Fruit fly (Drosophila melanogaster) whole organism, embryonic: ENCODE results near the gene ea.

Experiments
- Adf1 ChIP-seq: fragments of 200-800 bp; sonication (Bioruptor generic); IDR thresholded peaks from 2 replicates; pipeline ENCODE4 v1.3.6; 2022; ENCODE audit warnings: missing biosample characterization, missing genetic modification characterization
- Awh ChIP-seq: fragments of 200-800 bp; sonication (Bioruptor generic); IDR thresholded peaks from 2 replicates; pipeline ENCODE4, ENCODE4 v1.3.6; 2022; ENCODE audit warnings: missing biosample characterization, missing genetic modification characterization
- B-H1 ChIP-seq: fragments of 200-800 bp; sonication (Bioruptor generic); IDR thresholded peaks from 3 replicates; pipeline ENCODE4 v1.3.6; 2022; ENCODE audit warnings: missing biosample characterization, missing genetic modification characterization
- Blimp-1 ChIP-seq: fragments of 200-800 bp; sonication (Bioruptor generic); optimal IDR thresholded peaks from 3 replicates; lab custom pipeline; 2018; ENCODE audit warnings: missing biosample characterization, missing genetic modification characterization, mild to moderate bottlenecking, moderate library complexity, missing genetic modification reagents
- CG10543 ChIP-seq: fragments of 200-800 bp; sonication (Bioruptor generic); optimal IDR thresholded peaks from 3 replicates; lab custom pipeline; 2017; ENCODE audit warnings: missing biosample characterization, mild to moderate bottlenecking, missing genetic modification characterization, moderate library complexity
- CG11398 ChIP-seq: fragments of 200-800 bp; sonication (Bioruptor generic); optimal IDR thresholded peaks from 2 replicates; lab custom pipeline; 2016; ENCODE audit warnings: missing biosample characterization, missing genetic modification characterization
- CG12155 ChIP-seq: fragments of 200-800 bp; sonication (Bioruptor generic); optimal IDR thresholded peaks from 3 replicates; lab custom pipeline; 2016; ENCODE audit warnings: missing biosample characterization, missing genetic modification characterization
- CG14667 ChIP-seq: fragments of 200-800 bp; sonication (Bioruptor generic); IDR thresholded peaks from 2 replicates; pipeline ENCODE4 v1.3.6; 2022; ENCODE audit warnings: missing biosample characterization, missing genetic modification characterization
- CG15479 ChIP-seq: fragments of 200-800 bp; sonication (Bioruptor generic); optimal IDR thresholded peaks from 3 replicates; lab custom pipeline; 2019; ENCODE audit warnings: missing biosample characterization, mild to moderate bottlenecking, missing genetic modification characterization, moderate library complexity
- CG16863 ChIP-seq: fragments of 200-800 bp; sonication (Bioruptor generic); optimal IDR thresholded peaks from 3 replicates; lab custom pipeline; 2016; ENCODE audit warnings: missing biosample characterization, missing genetic modification characterization
- CG17328 ChIP-seq: fragments of 200-800 bp; sonication (Bioruptor generic); IDR thresholded peaks from 2 replicates; pipeline ENCODE4 v1.3.6; 2022; ENCODE audit warnings: missing biosample characterization, missing genetic modification characterization
- CG17361 ChIP-seq: fragments of 200-800 bp; sonication (Bioruptor generic); IDR thresholded peaks from 3 replicates; pipeline ENCODE4 v1.3.6; 2022; ENCODE audit warnings: missing biosample characterization, missing genetic modification characterization
- CG1832 ChIP-seq: fragments of 200-800 bp; sonication (Bioruptor generic); optimal IDR thresholded peaks from 2 replicates; lab custom pipeline; 2017; ENCODE audit warnings: missing biosample characterization, mild to moderate bottlenecking, missing genetic modification characterization, inconsistent platforms
- CG2199 ChIP-seq: fragments of 200-800 bp; sonication (Bioruptor generic); IDR thresholded peaks from 3 replicates; pipeline ENCODE4 v1.3.6; 2022; ENCODE audit warnings: missing biosample characterization, missing genetic modification characterization
- CG31388 ChIP-seq: fragments of 200-800 bp; sonication (Bioruptor generic); optimal IDR thresholded peaks from 2 replicates; lab custom pipeline; 2016; ENCODE audit warnings: missing biosample characterization, missing genetic modification characterization
- CG31441 ChIP-seq: fragments of 200-800 bp; sonication (Bioruptor generic); IDR thresholded peaks from 2 replicates; pipeline ENCODE4 v1.3.6; 2022; ENCODE audit warnings: missing biosample characterization, missing genetic modification characterization
- CG32767 ChIP-seq: fragments of 200-800 bp; sonication (Bioruptor generic); IDR thresholded peaks from 2 replicates; pipeline ENCODE4 v1.3.6; 2022; ENCODE audit warnings: missing biosample characterization, missing genetic modification characterization
- CG33213 ChIP-seq: fragments of 200-800 bp; sonication (Bioruptor generic); optimal IDR thresholded peaks from 3 replicates; lab custom pipeline; 2016; ENCODE audit warnings: missing biosample characterization, missing genetic modification characterization
- CG34224 ChIP-seq: fragments of 200-800 bp; sonication (Bioruptor generic); IDR thresholded peaks from 3 replicates; pipeline ENCODE4 v1.3.6; 2022; ENCODE audit warnings: missing biosample characterization, missing genetic modification characterization; ENCODE audit not compliant: partially characterized antibody
- CG6791 ChIP-seq: fragments of 200-800 bp; sonication (Bioruptor generic); IDR thresholded peaks from 3 replicates; pipeline ENCODE4 v1.3.6; 2022; ENCODE audit warnings: missing biosample characterization, missing genetic modification characterization; ENCODE audit not compliant: partially characterized antibody
- CG7271 ChIP-seq: fragments of 200-800 bp; sonication (Bioruptor generic); optimal IDR thresholded peaks from 2 replicates; lab custom pipeline; 2018; ENCODE audit warnings: missing biosample characterization, mild to moderate bottlenecking, missing genetic modification characterization, moderate library complexity
- CG8765 ChIP-seq: fragments of 200-800 bp; sonication (Bioruptor generic); IDR thresholded peaks from 2 replicates; pipeline ENCODE4 v1.3.6; 2022; ENCODE audit warnings: missing biosample characterization, missing genetic modification characterization
- CG9609 ChIP-seq: fragments of 200-800 bp; sonication (Bioruptor generic); optimal IDR thresholded peaks from 3 replicates; lab custom pipeline; 2016; ENCODE audit warnings: missing biosample characterization, missing genetic modification characterization
- CoRest ChIP-seq: fragments of 200-800 bp; sonication (Bioruptor generic); optimal IDR thresholded peaks from 3 replicates; lab custom pipeline; 2018; ENCODE audit warnings: missing biosample characterization, mild to moderate bottlenecking, missing genetic modification characterization, moderate library complexity
- Dbx ChIP-seq: fragments of 200-800 bp; sonication (Bioruptor generic); IDR thresholded peaks from 3 replicates; pipeline ENCODE4 v1.3.6; 2022; ENCODE audit warnings: missing biosample characterization, missing genetic modification characterization
- Dp ChIP-seq: fragments of 200-800 bp; sonication (Bioruptor generic); optimal IDR thresholded peaks from 2 replicates; lab custom pipeline; 2018; ENCODE audit warnings: missing biosample characterization, mild to moderate bottlenecking, missing genetic modification characterization, moderate library complexity
- E2f2 ChIP-seq: fragments of 200-800 bp; sonication (Bioruptor generic); IDR thresholded peaks from 2 replicates; pipeline ENCODE4 v1.3.6; 2022; ENCODE audit warnings: missing biosample characterization, missing genetic modification characterization
- Fer2 ChIP-seq: fragments of 200-800 bp; sonication (Bioruptor generic); optimal IDR thresholded peaks from 2 replicates; lab custom pipeline; 2018; ENCODE audit warnings: missing biosample characterization, mild to moderate bottlenecking, missing genetic modification characterization, moderate library complexity
- GATAe ChIP-seq: fragments of 200-800 bp; sonication (Bioruptor generic); conservative IDR thresholded peaks from 2 replicates; pipeline ENCODE4 v1.3.6; 2022; ENCODE audit warnings: missing biosample characterization, missing genetic modification characterization
- HLH54F ChIP-seq: fragments of 200-800 bp; sonication (Bioruptor generic); optimal IDR thresholded peaks from 3 replicates; lab custom pipeline; 2016; ENCODE audit warnings: missing biosample characterization, missing genetic modification characterization
- Jarid2 ChIP-seq: fragments of 200-800 bp; sonication (Bioruptor generic); optimal IDR thresholded peaks from 3 replicates; lab custom pipeline; 2017; ENCODE audit warnings: mild to moderate bottlenecking, missing biosample characterization, missing genetic modification reagents, missing genetic modification characterization
- Side ChIP-seq: fragments of 200-800 bp; sonication (Bioruptor generic); optimal IDR thresholded peaks from 2 replicates; lab custom pipeline; 2016; ENCODE audit warnings: missing biosample characterization, missing genetic modification characterization
- Xrp1 ChIP-seq: fragments of 200-800 bp; sonication (Bioruptor generic); IDR thresholded peaks from 2 replicates; pipeline ENCODE4 v1.3.6; 2022; ENCODE audit warnings: missing biosample characterization, missing genetic modification characterization
- al ChIP-seq: fragments of 200-800 bp; sonication (Bioruptor generic); IDR thresholded peaks from 2 replicates; pipeline ENCODE4 v1.3.6; 2022; ENCODE audit warnings: missing biosample characterization, missing genetic modification characterization
- amos ChIP-seq: fragments of 200-800 bp; sonication (Bioruptor generic); IDR thresholded peaks from 2 replicates; pipeline ENCODE4 v1.3.6; 2022; ENCODE audit warnings: missing biosample characterization, missing genetic modification characterization; ENCODE audit not compliant: partially characterized antibody
- aop ChIP-seq: fragments of 200-800 bp; sonication (Bioruptor generic); IDR thresholded peaks from 2 replicates; pipeline ENCODE4 v1.3.6; 2022; ENCODE audit warnings: missing biosample characterization, missing genetic modification characterization
- cas ChIP-seq: fragments of 200-800 bp; sonication (Bioruptor generic); IDR thresholded peaks from 2 replicates; pipeline ENCODE4 v1.3.6; 2022; ENCODE audit warnings: missing biosample characterization, missing genetic modification characterization
- caup ChIP-seq: fragments of 200-800 bp; sonication (Bioruptor generic); optimal IDR thresholded peaks from 3 replicates; lab custom pipeline; 2017; ENCODE audit warnings: missing biosample characterization, mild to moderate bottlenecking, missing genetic modification characterization, moderate library complexity; ENCODE audit not compliant: severe bottlenecking
- fd64A ChIP-seq: fragments of 200-800 bp; sonication (Bioruptor generic); optimal IDR thresholded peaks from 3 replicates; lab custom pipeline; 2018; ENCODE audit warnings: missing biosample characterization, mild to moderate bottlenecking, missing genetic modification characterization
- gcm2 ChIP-seq: fragments of 200-800 bp; sonication (Bioruptor generic); optimal IDR thresholded peaks from 2 replicates; lab custom pipeline; 2016; ENCODE audit warnings: missing biosample characterization, missing genetic modification characterization
- knrl ChIP-seq: fragments of 200-800 bp; sonication (Bioruptor generic); IDR thresholded peaks from 3 replicates; pipeline ENCODE4 v1.3.6; 2022; ENCODE audit warnings: missing biosample characterization, missing genetic modification characterization; ENCODE audit not compliant: partially characterized antibody
- nom ChIP-seq: fragments of 200-800 bp; sonication (Bioruptor generic); optimal IDR thresholded peaks from 2 replicates; lab custom pipeline; 2017; ENCODE audit warnings: missing biosample characterization, missing genetic modification characterization, mild to moderate bottlenecking, moderate library complexity, missing genetic modification reagents
- pzg ChIP-seq: fragments of 200-800 bp; sonication (Bioruptor generic); optimal IDR thresholded peaks from 3 replicates; lab custom pipeline; 2018; ENCODE audit warnings: missing biosample characterization, mild to moderate bottlenecking, missing genetic modification characterization, moderate library complexity
- sens-2 ChIP-seq: fragments of 200-800 bp; sonication (Bioruptor generic); IDR thresholded peaks from 2 replicates; pipeline ENCODE4 v1.3.6; 2022; ENCODE audit warnings: missing biosample characterization, missing genetic modification characterization
- tll ChIP-seq, 2 experiments: fragments of 200-800 bp in 1 of 2; fragments of >200 bp in 1 of 2; sonication (Bioruptor generic) in 1 of 2; optimal IDR thresholded peaks; 2 replicates each; lab custom pipeline; 2017 to 2019; ENCODE audit warnings: missing biosample characterization in 2 of 2, missing genetic modification characterization in 2 of 2, mild to moderate bottlenecking in 1 of 2, moderate library complexity in 1 of 2
- trh ChIP-seq: fragments of 200-800 bp; sonication (Bioruptor generic); optimal IDR thresholded peaks from 2 replicates; lab custom pipeline; 2016; ENCODE audit warnings: missing biosample characterization, missing genetic modification characterization
- twi ChIP-seq: fragments of 200-800 bp; optimal IDR thresholded peaks from 2 replicates; lab custom pipeline; 2019; ENCODE audit warnings: missing biosample characterization, mild to moderate bottlenecking, missing genetic modification characterization, moderate library complexity
- zen2 ChIP-seq: fragments of 200-800 bp; sonication (Bioruptor generic); IDR thresholded peaks from 3 replicates; pipeline ENCODE4 v1.3.6; 2022; ENCODE audit warnings: missing biosample characterization, missing genetic modification characterization; ENCODE audit not compliant: partially characterized antibody

The ea gene

dm6 chr3R:15319912-15320746, 8.4 kb upstream of the ea start, which contains the start of the genes CG6276 and CG44040 (continued):
- TF ChIP-seq caup (GFP tag; lab: Kevin White, UChicago) (peak; percentile 60), CG1832 (GFP tag; lab: Kevin White, UChicago) (no peak), aop (GFP tag; lab: Robert Waterston, UW) (peak; percentile 23; the same call in 1 of the 2 replicates), CG32767 (GFP tag; lab: Robert Waterston, UW) (no peak), Awh (peak; percentile 39; the same call in 1 of the 2 replicates), CG16863 (GFP tag; lab: Kevin White, UChicago) (peak; percentile 9), Dp (GFP tag; lab: Kevin White, UChicago) (peak; percentile 21), HLH54F (GFP tag; lab: Kevin White, UChicago) (peak; percentile 21), pzg (peak; percentile 28), cas (GFP tag; lab: Robert Waterston, UW) (no peak), CG6791 (GFP tag; lab: Robert Waterston, UW) (no peak), gcm2 (no peak), E2f2 (no peak), GATAe (GFP tag; lab: Robert Waterston, UW) (no peak), knrl (GFP tag; lab: Robert Waterston, UW) (no peak), Blimp-1 (GFP tag; lab: Kevin White, UChicago) (peak; percentile 13), Xrp1 (GFP tag; lab: Robert Waterston, UW) (peak; percentile 52; the same call in 1 of the 2 replicates), Side (GFP tag; lab: Kevin White, UChicago) (peak; percentile 6), CG34224 (GFP tag; lab: Robert Waterston, UW) (no peak), CG31388 (GFP tag; lab: Kevin White, UChicago) (no peak), CG2199 (GFP tag; lab: Robert Waterston, UW) (no peak), nom (GFP tag; lab: Kevin White, UChicago) (peak; percentile 15), tll (GFP tag; optimal IDR thresholded peaks at IDR 0.05; lab: Kevin White, UChicago) (no peak), sens-2 (GFP tag; lab: Robert Waterston, UW) (no peak), CG10543 (GFP tag; lab: Kevin White, UChicago) (peak; percentile 69), CG8765 (GFP tag; lab: Robert Waterston, UW) (no peak; the same call in 1 of the 2 replicates), CG33213 (peak; percentile 14), CoRest (tag; lab: Kevin White, UChicago) (peak; percentile 51), CG9609 (GFP tag; lab: Kevin White, UChicago) (peak; percentile 32), Fer2 (peak; percentile 24), Jarid2 (GFP tag; lab: Kevin White, UChicago) (no peak), CG7271 (tag; lab: Kevin White, UChicago) (no peak), CG11398 (peak; percentile 31), CG12155 (peak; percentile 5), zen2 (GFP tag; lab: Robert Waterston, UW) (no peak), twi (no peak), Adf1 (GFP tag; lab: Robert Waterston, UW) (0 out of 2 replicates have a peak, but pooled peaks have one; percentile 23), al (GFP tag; lab: Robert Waterston, UW) (peak; percentile 9; the same call in 1 of the 2 replicates), fd64A (peak; percentile 39), CG17361 (GFP tag; lab: Robert Waterston, UW) (peak; percentile 67), CG31441 (peak; percentile 39), CG15479 (GFP tag; lab: Kevin White, UChicago) (no peak), trh (GFP tag; lab: Kevin White, UChicago) (no peak), CG14667 (GFP tag; lab: Robert Waterston, UW) (no peak), CG17328 (GFP tag; lab: Robert Waterston, UW) (peak; percentile 24), Dbx (peak; percentile 40; the same call in 1 of the 3 replicates), B-H1 (GFP tag; lab: Robert Waterston, UW) (no peak; the same call in 2 of the 3 replicates), amos (peak; percentile 19; the same call in 1 of the 2 replicates)
